Worm (Caenorhabditis elegans): ENCODE measurements around the gene eff-1.

The eff-1 gene

ce11 chrII:8346384-8346783, at the start of gene eff-1:
Gene eff-1, plus strand, starts transcription at chrII:8346684.
- TF ChIP-seq nhr-28 (tag; optimal IDR thresholded peaks at IDR 0.05) (no peak), nhr-11 (tag; optimal IDR thresholded peaks at IDR 0.05) (no peak), unc-62 (GFP tag; optimal IDR thresholded peaks at IDR 0.05) (no peak), daf-12 (tag; optimal IDR thresholded peaks at IDR 0.05) (no peak), ceh-82 (tag; optimal IDR thresholded peaks at IDR 0.05) (no peak), fkh-2 (tag; optimal IDR thresholded peaks at IDR 0.05) (no peak), snpc-4 (tag; optimal IDR thresholded peaks at IDR 0.05) (no peak), elt-3 (tag; optimal IDR thresholded peaks at IDR 0.05) (no peak), nhr-25 (tag; optimal IDR thresholded peaks at IDR 0.05) (no peak), mdl-1 (tag; optimal IDR thresholded peaks at IDR 0.05) (no peak)

- TF ChIP-seq ztf-11 (tag; optimal IDR thresholded peaks at IDR 0.05) (no peak), ceh-16 (tag; optimal IDR thresholded peaks at IDR 0.05) (no peak), aly-2 (tag; optimal IDR thresholded peaks at IDR 0.05) (no peak), sea-2 (GFP tag; optimal IDR thresholded peaks at IDR 0.05) (no peak), zag-1 (tag; optimal IDR thresholded peaks at IDR 0.05) (no peak), ceh-9 (tag; optimal IDR thresholded peaks at IDR 0.05) (no peak)
These were observed 38.2 kb upstream of the eff-1 start for ce11 chrII:8308314-8308713.

- TF ChIP-seq tbx-2 (tag; optimal IDR thresholded peaks at IDR 0.05) = no peak
- no peak for TF ChIP-seq hmg-11 (tag; optimal IDR thresholded peaks at IDR 0.05)
- TF ChIP-seq ztf-4 (tag; optimal IDR thresholded peaks at IDR 0.05) = no peak
These were observed 35.0 kb upstream of the eff-1 start for ce11 chrII:8311484-8311883.

ce11 chrII:8312012-8312411, 34.5 kb upstream of the eff-1 start:
- TF ChIP-seq daf-12 (tag; optimal IDR thresholded peaks at IDR 0.05) (no peak), elt-2 (tag; optimal IDR thresholded peaks at IDR 0.05) (no peak), lsy-12 (tag; optimal IDR thresholded peaks at IDR 0.05) (no peak), ztf-4 (tag; optimal IDR thresholded peaks at IDR 0.05) (no peak), mdl-1 (tag; optimal IDR thresholded peaks at IDR 0.05) (no peak)

- TF ChIP-seq nhr-76 (tag; optimal IDR thresholded peaks at IDR 0.05) (no peak), ceh-28 (tag; optimal IDR thresholded peaks at IDR 0.05) (no peak), nhr-28 (tag; optimal IDR thresholded peaks at IDR 0.05) (no peak), elt-1 (tag; optimal IDR thresholded peaks at IDR 0.05) (no peak)
These were observed 31.7 kb upstream of the eff-1 start for ce11 chrII:8314768-8315167.

- TF ChIP-seq mdl-1 (tag; optimal IDR thresholded peaks at IDR 0.05) (no peak), skn-1 (tag; optimal IDR thresholded peaks at IDR 0.05) (no peak), nhr-76 (tag; optimal IDR thresholded peaks at IDR 0.05) (no peak), ceh-28 (tag; optimal IDR thresholded peaks at IDR 0.05) (no peak), elt-3 (tag; optimal IDR thresholded peaks at IDR 0.05) (no peak), elt-1 (tag; optimal IDR thresholded peaks at IDR 0.05) (no peak), nfya-1 (tag; optimal IDR thresholded peaks at IDR 0.05; ENCODE audit: insufficient read depth) (no peak), tbx-2 (tag; optimal IDR thresholded peaks at IDR 0.05) (no peak), mml-1 (tag; optimal IDR thresholded peaks at IDR 0.05) (no peak), lsy-12 (tag; optimal IDR thresholded peaks at IDR 0.05) (no peak), egl-27 (tag; optimal IDR thresholded peaks at IDR 0.05) (no peak), ZK546.5 (tag; optimal IDR thresholded peaks at IDR 0.05) (no peak)
These were observed 29.8 kb upstream of the eff-1 start for ce11 chrII:8316701-8317100.

ce11 chrII:8321244-8321643, 25.2 kb upstream of the eff-1 start, which contains the start of gene shw-1:
Gene shw-1, minus strand, starts transcription at chrII:8321471.
- TF ChIP-seq aly-2 (tag; optimal IDR thresholded peaks at IDR 0.05) (no peak), lin-15B (tag; optimal IDR thresholded peaks at IDR 0.05) (no peak), skn-1 (tag; optimal IDR thresholded peaks at IDR 0.05) (no peak), elt-2 (tag; optimal IDR thresholded peaks at IDR 0.05) (no peak), unc-62 (GFP tag; optimal IDR thresholded peaks at IDR 0.05) (no peak), fkh-10 (GFP tag; optimal IDR thresholded peaks at IDR 0.05) (no peak), mdl-1 (tag; optimal IDR thresholded peaks at IDR 0.05) (no peak), tbx-2 (tag; optimal IDR thresholded peaks at IDR 0.05) (no peak), nhr-76 (tag; optimal IDR thresholded peaks at IDR 0.05) (no peak), jun-1 (tag; optimal IDR thresholded peaks at IDR 0.05) (no peak), ama-1 (optimal IDR thresholded peaks at IDR 0.05) (no peak), ZK546.5 (tag; optimal IDR thresholded peaks at IDR 0.05) (no peak), nhr-28 (tag; optimal IDR thresholded peaks at IDR 0.05) (no peak), pqm-1 (tag; optimal IDR thresholded peaks at IDR 0.05) (no peak)
